Worm (Caenorhabditis elegans) whole organism, late embryonic: ENCODE measurements around the gene ile-2.
A peak's percentile ranks its signal among the peaks of the same experiment; 100 is the strongest.

Source experiments
- C08G9.2 ChIP-seq: sonication (generic microtip); optimal IDR thresholded peaks from 2 replicates; lab custom pipeline; 2016; ENCODE audit warnings: mild to moderate bottlenecking, missing genetic modification characterization, moderate library complexity, missing compliant biosample characterization
- K09A11.1 ChIP-seq: sonication (generic microtip); optimal IDR thresholded peaks from 2 replicates; lab custom pipeline; 2017; ENCODE audit warnings: antibody characterized with exemption, mild to moderate bottlenecking, missing genetic modification characterization, missing compliant biosample characterization; ENCODE audit not compliant: insufficient read depth
- T23F11.4 ChIP-seq: fragments of 200-800 bp; sonication (Bioruptor generic); optimal IDR thresholded peaks from 2 replicates; lab custom pipeline; 2018; ENCODE audit warnings: mild to moderate bottlenecking, missing genetic modification characterization, missing compliant biosample characterization
- Y22D7AL.16 ChIP-seq: sonication (generic microtip); optimal IDR thresholded peaks from 2 replicates; lab custom pipeline; 2016; ENCODE audit warnings: missing genetic modification characterization, missing compliant biosample characterization
- ama-1 ChIP-seq: fragments of 150-350 bp; optimal IDR thresholded peaks from 2 replicates; lab custom pipeline; 2014
- ceh-14 ChIP-seq: sonication (generic microtip); optimal IDR thresholded peaks from 2 replicates; lab custom pipeline; 2016; ENCODE audit warnings: missing genotype, missing genetic modification characterization, missing compliant biosample characterization
- ceh-24 ChIP-seq: sonication (generic microtip); optimal IDR thresholded peaks from 2 replicates; lab custom pipeline; 2016; ENCODE audit warnings: mild to moderate bottlenecking, missing genetic modification characterization, missing compliant biosample characterization
- ceh-30 ChIP-seq: fragments of 150-350 bp; optimal IDR thresholded peaks from 2 replicates; lab custom pipeline; 2014; ENCODE audit warnings: missing biosample characterization, missing genetic modification characterization
- ceh-31 ChIP-seq: sonication (generic microtip); optimal IDR thresholded peaks from 2 replicates; lab custom pipeline; 2016; ENCODE audit warnings: missing genetic modification characterization, missing compliant biosample characterization
- ceh-45 ChIP-seq: fragments of 200-800 bp; sonication (Bioruptor generic); IDR thresholded peaks from 2 replicates; pipeline ENCODE4 v1.3.6; 2022; ENCODE audit warnings: missing genetic modification reagents, missing genetic modification characterization, missing compliant biosample characterization
- ceh-6 ChIP-seq: fragments of 200-800 bp; sonication (Bioruptor generic); optimal IDR thresholded peaks from 2 replicates; lab custom pipeline; 2018; ENCODE audit warnings: mild to moderate bottlenecking, missing genetic modification characterization, missing compliant biosample characterization
- ceh-9 ChIP-seq: sonication (generic microtip); optimal IDR thresholded peaks from 2 replicates; lab custom pipeline; 2016; ENCODE audit warnings: mild to moderate bottlenecking, missing genetic modification characterization, inconsistent platforms, missing compliant biosample characterization
- che-1 ChIP-seq: sonication (generic microtip); optimal IDR thresholded peaks from 2 replicates; lab custom pipeline; 2016; ENCODE audit warnings: mild to moderate bottlenecking, missing genetic modification characterization, missing compliant biosample characterization
- dmd-4 ChIP-seq: sonication (generic microtip); optimal IDR thresholded peaks from 2 replicates; lab custom pipeline; 2016; ENCODE audit warnings: borderline replicate concordance, missing genetic modification characterization, missing compliant biosample characterization
- ets-4 ChIP-seq: sonication (generic microtip); optimal IDR thresholded peaks from 2 replicates; lab custom pipeline; 2016; ENCODE audit warnings: missing genetic modification characterization, missing compliant biosample characterization
- eyg-1 ChIP-seq: sonication (generic microtip); optimal IDR thresholded peaks from 2 replicates; lab custom pipeline; 2016; ENCODE audit warnings: missing genotype, missing genetic modification characterization, missing compliant biosample characterization
- fkh-6 ChIP-seq: sonication (generic microtip); optimal IDR thresholded peaks from 2 replicates; lab custom pipeline; 2016; ENCODE audit warnings: missing genetic modification characterization, missing compliant biosample characterization
- gmeb-2 ChIP-seq: sonication (generic microtip); optimal IDR thresholded peaks from 2 replicates; lab custom pipeline; 2016; ENCODE audit warnings: missing genetic modification characterization, inconsistent platforms, missing compliant biosample characterization
- hlh-13 ChIP-seq: fragments of 200-800 bp; sonication (Bioruptor generic); optimal IDR thresholded peaks from 2 replicates; lab custom pipeline; 2018; ENCODE audit warnings: mild to moderate bottlenecking, missing genetic modification characterization, missing compliant biosample characterization
- hlh-30 ChIP-seq: sonication (generic microtip); optimal IDR thresholded peaks from 2 replicates; lab custom pipeline; 2017; ENCODE audit warnings: antibody characterized with exemption, missing genetic modification characterization, missing compliant biosample characterization; ENCODE audit not compliant: insufficient read depth
- hlh-6 ChIP-seq: sonication (generic microtip); optimal IDR thresholded peaks from 2 replicates; lab custom pipeline; 2016; ENCODE audit warnings: missing genotype, missing genetic modification characterization, missing compliant biosample characterization
- lim-6 ChIP-seq: sonication (generic microtip); optimal IDR thresholded peaks from 2 replicates; lab custom pipeline; 2016; ENCODE audit warnings: missing genetic modification characterization, missing compliant biosample characterization
- mec-3 ChIP-seq: sonication (generic microtip); optimal IDR thresholded peaks from 2 replicates; lab custom pipeline; 2016; ENCODE audit warnings: borderline replicate concordance, missing genetic modification characterization, missing compliant biosample characterization
- odd-2 ChIP-seq: sonication (generic microtip); optimal IDR thresholded peaks from 2 replicates; lab custom pipeline; 2017; ENCODE audit warnings: antibody characterized with exemption, mild to moderate bottlenecking, missing genetic modification characterization, missing compliant biosample characterization
- pha-2 ChIP-seq: sonication (generic microtip); optimal IDR thresholded peaks from 2 replicates; lab custom pipeline; 2017; ENCODE audit warnings: mild to moderate bottlenecking, missing genetic modification characterization, missing compliant biosample characterization
- pha-4 ChIP-seq: fragments of 150-350 bp; optimal IDR thresholded peaks from 2 replicates; lab custom pipeline; 2018; ENCODE audit warnings: missing biosample characterization, missing genetic modification reagents, missing genetic modification characterization
- sdc-2 ChIP-seq: sonication (generic microtip); optimal IDR thresholded peaks from 2 replicates; lab custom pipeline; 2016; ENCODE audit warnings: missing genotype, missing genetic modification characterization, missing compliant biosample characterization
- syd-9 ChIP-seq: sonication (generic microtip); optimal IDR thresholded peaks from 2 replicates; lab custom pipeline; 2016; ENCODE audit warnings: mild to moderate bottlenecking, missing genetic modification characterization, moderate library complexity, missing compliant biosample characterization
- tbx-2 ChIP-seq: sonication (generic microtip); optimal IDR thresholded peaks from 2 replicates; lab custom pipeline; 2016; ENCODE audit warnings: missing genetic modification characterization, missing compliant biosample characterization
- tbx-7 ChIP-seq: sonication (generic microtip); optimal IDR thresholded peaks from 2 replicates; lab custom pipeline; 2016; ENCODE audit warnings: missing genotype, missing genetic modification characterization, missing compliant biosample characterization
- unc-3 ChIP-seq, 2 experiments: fragments of 200-800 bp in 1 of 2; sonication (Bioruptor generic) in 1 of 2; sonication (generic microtip) in 1 of 2; conservative IDR thresholded peaks in 1 of 2; optimal IDR thresholded peaks in 1 of 2; 2 replicates each; pipeline versions ENCODE4 v1.3.6 to Lab custom; 2016 to 2022; ENCODE audit warnings: missing compliant biosample characterization in 2 of 2, missing genetic modification characterization in 2 of 2, missing genetic modification reagents in 1 of 2
- unc-86 ChIP-seq: sonication (generic microtip); optimal IDR thresholded peaks from 2 replicates; lab custom pipeline; 2016; ENCODE audit warnings: missing genetic modification characterization, missing compliant biosample characterization
- zip-5 ChIP-seq: sonication (generic microtip); optimal IDR thresholded peaks from 2 replicates; lab custom pipeline; 2016; ENCODE audit warnings: missing genetic modification characterization, missing compliant biosample characterization
- ztf-16 ChIP-seq: sonication (generic microtip); optimal IDR thresholded peaks from 2 replicates; lab custom pipeline; 2017; ENCODE audit warnings: missing genetic modification characterization, missing compliant biosample characterization

ile-2 gene

DNA sequence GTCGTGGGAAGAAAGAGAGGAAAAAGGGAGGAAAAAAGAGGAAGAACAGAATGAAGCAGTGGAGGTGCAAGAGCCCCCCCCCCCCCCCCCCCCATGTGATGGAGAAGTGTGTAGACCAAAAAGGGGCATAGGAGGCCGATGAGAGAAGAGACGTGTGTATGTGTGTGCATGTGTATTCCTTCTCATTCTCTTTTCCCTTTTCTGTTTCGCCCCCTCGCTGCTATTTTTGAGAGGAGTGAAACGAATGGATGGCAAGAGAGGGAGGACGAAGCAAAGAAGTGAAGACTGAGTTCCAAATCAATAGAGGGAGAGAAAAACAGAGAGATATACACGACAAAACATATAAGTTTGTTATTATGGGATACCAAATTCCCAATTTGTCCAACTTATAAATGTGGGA, 7.8 kb upstream of the ile-2 start (continued):
- TF ChIP-seq K09A11.1, result no peak

DNA sequence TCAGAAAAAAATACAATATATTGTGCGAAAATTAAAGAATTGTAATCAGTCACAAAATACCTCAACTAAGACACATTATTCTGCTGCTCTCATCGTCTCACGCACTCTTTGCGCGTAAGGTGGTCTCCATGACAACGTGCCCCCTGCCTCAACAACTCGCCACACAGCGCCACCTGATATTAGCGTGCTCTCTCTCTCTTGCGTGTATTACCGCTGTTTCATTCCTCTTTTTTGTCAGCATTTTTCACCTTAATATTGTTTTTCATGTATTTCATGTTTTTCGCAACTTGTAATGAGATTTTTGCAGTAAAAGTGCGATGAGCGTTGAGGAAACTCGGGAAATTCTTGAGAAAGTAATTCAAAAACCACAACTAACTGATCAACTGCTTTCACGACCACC, 4.9 kb upstream of the ile-2 start, which contains the start of gene dyf-11:
Gene dyf-11 (plus strand): TSS at position 301 of the 400 bp plus-strand sequence.
- TF ChIP-seq ceh-9 (tag; lab: Kevin White, UChicago) (no peak), ceh-6 (no peak), hlh-30 (tag; lab: Kevin White, UChicago) (no peak), T23F11.4 (GFP tag; lab: Kevin White, UChicago) (no peak), ama-1 (lab: Kevin White, UChicago) (no peak), unc-86 (tag; lab: Kevin White, UChicago) (no peak), zip-5 (tag; lab: Kevin White, UChicago) (no peak), ceh-14 (tag; lab: Kevin White, UChicago) (peak; percentile 2)

DNA sequence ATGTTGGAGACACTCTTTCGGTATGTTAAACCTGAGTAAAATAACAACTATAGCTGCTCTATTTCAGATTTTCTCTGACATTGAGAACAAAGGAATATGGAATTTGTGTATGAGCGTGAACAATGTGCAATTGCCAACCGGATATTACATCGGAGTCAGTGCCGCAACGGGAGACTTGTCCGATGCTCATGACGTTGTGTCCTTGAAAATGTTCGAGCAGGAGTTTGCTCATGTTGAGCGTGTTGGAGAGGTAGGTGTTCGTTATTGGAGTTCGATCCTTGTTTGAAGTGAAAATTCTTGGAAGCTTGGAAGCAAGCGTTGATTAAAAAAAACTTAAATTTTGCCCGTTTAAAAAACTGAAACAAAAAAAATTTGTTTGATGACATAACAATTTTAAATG, 1.2 kb downstream of the ile-2 start:
- TF ChIP-seq ama-1 (lab: Kevin White, UChicago), result no peak
- TF ChIP-seq hlh-30 (tag; lab: Kevin White, UChicago), result no peak
- no peak for TF ChIP-seq fkh-6 (tag; lab: Kevin White, UChicago)
- no peak for TF ChIP-seq pha-4 (tag; lab: Kevin White, UChicago)
- no peak for TF ChIP-seq zip-5 (tag; lab: Kevin White, UChicago)
- no peak for TF ChIP-seq dmd-4

DNA sequence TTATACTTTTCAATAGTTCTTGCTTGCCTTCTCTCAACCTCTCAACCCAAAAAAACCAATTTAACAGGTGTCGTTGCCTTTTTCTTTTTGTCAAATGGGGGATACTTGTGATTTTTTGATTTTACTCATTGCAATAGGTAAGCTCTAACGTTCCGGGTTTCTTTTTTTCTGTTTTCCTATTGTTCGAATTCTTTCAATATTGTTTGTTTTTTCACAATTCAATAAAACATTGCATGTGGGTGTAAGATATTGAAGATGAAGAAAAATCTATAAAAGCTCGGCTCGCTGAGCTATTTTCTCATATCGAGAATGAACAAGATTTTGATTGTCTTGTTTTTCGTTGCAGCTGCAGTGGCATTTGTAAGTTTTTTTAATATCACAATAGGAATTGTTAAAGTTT, 2.1 kb downstream of the ile-2 start, which contains the start of gene T04G9.7:
Gene T04G9.7 (plus strand): TSS at position 301 of the 400 bp plus-strand sequence.
- TF ChIP-seq ceh-45 (GFP tag; lab: Robert Waterston, UW), result no peak
- no peak for TF ChIP-seq ceh-14 (tag; lab: Kevin White, UChicago)
- no peak for TF ChIP-seq tbx-7 (tag; lab: Kevin White, UChicago)
- TF ChIP-seq odd-2, result no peak
- no peak for TF ChIP-seq lim-6 (tag; lab: Kevin White, UChicago)
- TF ChIP-seq pha-4 (tag; lab: Kevin White, UChicago), result no peak
- TF ChIP-seq hlh-13 (GFP tag; lab: Kevin White, UChicago), result no peak
- no peak for TF ChIP-seq zip-5 (tag; lab: Kevin White, UChicago)
- TF ChIP-seq sdc-2 (tag; lab: Kevin White, UChicago), result no peak
- no peak for TF ChIP-seq ets-4
- no peak for TF ChIP-seq K09A11.1
- TF ChIP-seq tbx-2 (tag; lab: Kevin White, UChicago), result no peak
- no peak for TF ChIP-seq syd-9
- no peak for TF ChIP-seq ztf-16 (tag; lab: Kevin White, UChicago)
- TF ChIP-seq ceh-30, result no peak
- no peak for TF ChIP-seq hlh-6
- no peak for TF ChIP-seq pha-2 (tag; lab: Kevin White, UChicago)
- TF ChIP-seq mec-3, result no peak
- no peak for TF ChIP-seq ceh-24 (tag; lab: Kevin White, UChicago)
- TF ChIP-seq che-1, result no peak

DNA sequence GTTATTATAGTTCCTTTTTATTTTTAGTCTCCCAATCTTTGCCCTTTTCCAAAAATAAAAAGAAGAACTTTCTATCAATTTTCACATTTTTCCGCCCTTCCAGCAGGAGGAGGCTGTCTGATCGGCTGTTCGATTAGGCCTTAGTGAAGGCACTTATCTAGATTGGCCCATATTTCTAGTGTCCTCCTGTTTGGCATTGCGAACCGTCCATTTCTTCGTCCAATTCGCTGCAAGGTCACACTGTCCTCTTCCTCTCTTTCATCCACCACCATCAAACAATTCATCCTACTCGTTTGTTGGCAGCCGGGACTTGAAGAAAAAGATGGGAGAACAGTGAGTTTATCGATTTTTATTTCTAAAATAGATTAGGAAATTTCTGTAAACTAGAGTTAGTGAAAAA, 3.8 kb downstream of the ile-2 start, which contains the start of gene T04G9.4:
Gene T04G9.4 (plus strand): TSS at position 293 of the 400 bp plus-strand sequence.
- TF ChIP-seq hlh-6 (no peak), unc-3 (GFP tag; conservative IDR thresholded peaks at IDR 0.05; lab: Robert Waterston, UW) (no peak), unc-3 (tag; optimal IDR thresholded peaks at IDR 0.05; lab: Kevin White, UChicago) (no peak), eyg-1 (no peak), C08G9.2 (no peak), K09A11.1 (no peak), Y22D7AL.16 (tag; lab: Kevin White, UChicago) (no peak), gmeb-2 (tag; lab: Kevin White, UChicago) (no peak), ceh-31 (no peak)
- TF ChIP-seq, all 69 proteins: peak for 0
